Worm (Caenorhabditis elegans): ENCODE data around the gene C09B9.85.
"Not testable (repeated sequence)": the region's sequence is repeated elsewhere in the genome, so short reads cannot be mapped to it uniquely, and the experiment has no call there.

Gene C09B9.85

ce11 chrIV:5025646-5026045 is at the start of gene C09B9.85:
C09B9.85 (minus strand) TSS chrIV:5025746.
- no peak for TF ChIP-seq him-1 (tag; optimal IDR thresholded peaks at IDR 0.05)
- TF ChIP-seq dao-5 (tag; optimal IDR thresholded peaks at IDR 0.05), result no peak
- TF ChIP-seq W03F9.2 (tag; optimal IDR thresholded peaks at IDR 0.05), result no peak

- no peak for TF ChIP-seq him-1 (tag; optimal IDR thresholded peaks at IDR 0.05)
- TF ChIP-seq W03F9.2 (tag; optimal IDR thresholded peaks at IDR 0.05), result no peak
- TF ChIP-seq dao-5 (tag; optimal IDR thresholded peaks at IDR 0.05), result no peak
Observed at ce11 chrIV:5073836-5074235, 48.3 kb upstream of the C09B9.85 start.

- not testable (repeated sequence) for TF ChIP-seq him-1, W03F9.2, dao-5 (tag; optimal IDR thresholded peaks at IDR 0.05)
Observed at ce11 chrIV:5070593-5070992, 45.0 kb upstream of the C09B9.85 start, which contains the start of gene C02B10.6. C02B10.6 (plus strand) TSS chrIV:5070893.

- TF ChIP-seq W03F9.2, dao-5, him-1 (tag; optimal IDR thresholded peaks at IDR 0.05): not testable (repeated sequence)
Observed at ce11 chrIV:5068541-5068940, 43.0 kb upstream of the C09B9.85 start, which contains the start of the genes R13H9.6 and rmd-6. R13H9.6 (minus strand) TSS chrIV:5068641. rmd-6 (plus strand) TSS chrIV:5068845.

ce11 chrIV:5066887-5067286 is 41.3 kb upstream of the C09B9.85 start, which contains the start of gene ttbk-2.2:
ttbk-2.2 (minus strand) TSS chrIV:5066987.
- not testable (repeated sequence) for TF ChIP-seq W03F9.2, dao-5, him-1 (tag; optimal IDR thresholded peaks at IDR 0.05)

ce11 chrIV:5064961-5065360 is 39.4 kb upstream of the C09B9.85 start, which contains the start of gene msp-53:
msp-53 (minus strand) TSS chrIV:5065061.
- TF ChIP-seq dao-5, him-1, W03F9.2 (tag; optimal IDR thresholded peaks at IDR 0.05): not testable (repeated sequence)

- TF ChIP-seq dao-5 (tag; optimal IDR thresholded peaks at IDR 0.05) (no peak), him-1 (tag; optimal IDR thresholded peaks at IDR 0.05) (no peak), W03F9.2 (tag; optimal IDR thresholded peaks at IDR 0.05) (no peak)
Observed at ce11 chrIV:5063297-5063696, 37.8 kb upstream of the C09B9.85 start.

- TF ChIP-seq dao-5, him-1, W03F9.2 (tag; optimal IDR thresholded peaks at IDR 0.05): not testable (repeated sequence)
Observed at ce11 chrIV:5062278-5062677, 36.7 kb upstream of the C09B9.85 start, which contains the start of gene msp-57. msp-57 (plus strand) TSS chrIV:5062578.

ce11 chrIV:5060984-5061383 is 35.4 kb upstream of the C09B9.85 start, which contains the start of gene C09B9.7:
C09B9.7 (minus strand) TSS chrIV:5061084.
- TF ChIP-seq W03F9.2 (tag; optimal IDR thresholded peaks at IDR 0.05) (no peak), dao-5 (tag; optimal IDR thresholded peaks at IDR 0.05) (no peak), him-1 (tag; optimal IDR thresholded peaks at IDR 0.05) (no peak)

ce11 chrIV:5055964-5056588 is 30.5 kb upstream of the C09B9.85 start, which contains the start of gene msp-55:
msp-55 (minus strand) TSS chrIV:5056014.
- TF ChIP-seq him-1 (tag; optimal IDR thresholded peaks at IDR 0.05), result no peak
- no peak for TF ChIP-seq W03F9.2 (tag; optimal IDR thresholded peaks at IDR 0.05)
- no peak for TF ChIP-seq dao-5 (tag; optimal IDR thresholded peaks at IDR 0.05)

- TF ChIP-seq him-1 (tag; optimal IDR thresholded peaks at IDR 0.05), result no peak
- no peak for TF ChIP-seq dao-5 (tag; optimal IDR thresholded peaks at IDR 0.05)
- no peak for TF ChIP-seq W03F9.2 (tag; optimal IDR thresholded peaks at IDR 0.05)
Observed at ce11 chrIV:5054297-5054696, 28.8 kb upstream of the C09B9.85 start.

- TF ChIP-seq dao-5 (tag; optimal IDR thresholded peaks at IDR 0.05) (no peak), W03F9.2 (tag; optimal IDR thresholded peaks at IDR 0.05) (no peak), him-1 (tag; optimal IDR thresholded peaks at IDR 0.05) (no peak)
Observed at ce11 chrIV:5045389-5045788, 19.8 kb upstream of the C09B9.85 start, which contains the start of gene hot-9. hot-9 (minus strand) TSS chrIV:5045489.

ce11 chrIV:5038744-5039143 is 13.2 kb upstream of the C09B9.85 start:
- TF ChIP-seq W03F9.2 (tag; optimal IDR thresholded peaks at IDR 0.05) (no peak), him-1 (tag; optimal IDR thresholded peaks at IDR 0.05) (peak; percentile 17), dao-5 (tag; optimal IDR thresholded peaks at IDR 0.05) (peak; percentile 66)

ce11 chrIV:5037489-5037888 is 11.9 kb upstream of the C09B9.85 start, which contains the start of gene C09B9.1:
C09B9.1 (plus strand) TSS chrIV:5037789.
- TF ChIP-seq him-1 (tag; optimal IDR thresholded peaks at IDR 0.05), result no peak

All from whole organism, L4/young adult.